Worm (Caenorhabditis elegans): Measurements from ENCODE around the gene vars-1.

Gene vars-1

ce11 chrV:8062074-8062473 lies 30.9 kb downstream of the vars-1 start, which contains the start of gene str-139:
str-139 (minus strand) TSS chrV:8062174.
- TF ChIP-seq daf-12 (tag; optimal IDR thresholded peaks at IDR 0.05): no peak
- no peak for TF ChIP-seq lin-39 (tag; optimal IDR thresholded peaks at IDR 0.05)
- TF ChIP-seq mml-1 (tag; optimal IDR thresholded peaks at IDR 0.05): no peak
- TF ChIP-seq unc-39 (tag; optimal IDR thresholded peaks at IDR 0.05): no peak
- no peak for TF ChIP-seq elt-3 (tag; optimal IDR thresholded peaks at IDR 0.05)
- no peak for TF ChIP-seq fkh-10 (GFP tag; optimal IDR thresholded peaks at IDR 0.05)
- TF ChIP-seq R02D3.7 (tag; optimal IDR thresholded peaks at IDR 0.05): no peak
- TF ChIP-seq tbx-2 (tag; optimal IDR thresholded peaks at IDR 0.05): no peak

ce11 chrV:8067800-8068199 lies 36.6 kb downstream of the vars-1 start, which contains the start of gene str-140:
str-140 (minus strand) TSS chrV:8067900.
- TF ChIP-seq pqm-1 (tag; optimal IDR thresholded peaks at IDR 0.05): no peak
- TF ChIP-seq nhr-76 (tag; optimal IDR thresholded peaks at IDR 0.05): no peak

ce11 chrV:8069637-8070036 lies 38.4 kb downstream of the vars-1 start, which contains the start of gene str-143:
str-143 (minus strand) TSS chrV:8069737.
- no peak for TF ChIP-seq jun-1 (tag; optimal IDR thresholded peaks at IDR 0.05)
- TF ChIP-seq tbx-2 (tag; optimal IDR thresholded peaks at IDR 0.05): no peak
- TF ChIP-seq eor-1 (tag; optimal IDR thresholded peaks at IDR 0.05): no peak
- no peak for TF ChIP-seq ceh-9 (tag; optimal IDR thresholded peaks at IDR 0.05)
- no peak for TF ChIP-seq elt-1 (tag; optimal IDR thresholded peaks at IDR 0.05)
- no peak for TF ChIP-seq ceh-28 (tag; optimal IDR thresholded peaks at IDR 0.05)
- no peak for TF ChIP-seq ama-1 (optimal IDR thresholded peaks at IDR 0.05)
- no peak for TF ChIP-seq lsy-12 (tag; optimal IDR thresholded peaks at IDR 0.05)
- no peak for TF ChIP-seq nhr-77 (tag; optimal IDR thresholded peaks at IDR 0.05)
- no peak for TF ChIP-seq egl-27 (tag; optimal IDR thresholded peaks at IDR 0.05)
- no peak for TF ChIP-seq nhr-67 (tag; optimal IDR thresholded peaks at IDR 0.05)
- no peak for TF ChIP-seq nhr-23 (tag; optimal IDR thresholded peaks at IDR 0.05)
- TF ChIP-seq ztf-4 (tag; optimal IDR thresholded peaks at IDR 0.05): no peak
- no peak for TF ChIP-seq ztf-11 (tag; optimal IDR thresholded peaks at IDR 0.05)
- no peak for TF ChIP-seq elt-3 (tag; optimal IDR thresholded peaks at IDR 0.05)
- TF ChIP-seq sea-2 (GFP tag; optimal IDR thresholded peaks at IDR 0.05): no peak
- TF ChIP-seq elt-2 (tag; optimal IDR thresholded peaks at IDR 0.05): no peak
- TF ChIP-seq hmg-11 (tag; optimal IDR thresholded peaks at IDR 0.05): no peak
- TF ChIP-seq nhr-25 (tag; optimal IDR thresholded peaks at IDR 0.05): no peak

- TF ChIP-seq ceh-28 (tag; optimal IDR thresholded peaks at IDR 0.05) (no peak), ztf-11 (tag; optimal IDR thresholded peaks at IDR 0.05) (no peak), nhr-43 (tag; optimal IDR thresholded peaks at IDR 0.05; ENCODE audit: poor library complexity, severe bottlenecking) (no peak), ceh-9 (tag; optimal IDR thresholded peaks at IDR 0.05) (no peak), ceh-82 (tag; optimal IDR thresholded peaks at IDR 0.05) (no peak), nhr-77 (tag; optimal IDR thresholded peaks at IDR 0.05) (no peak), lin-39 (tag; optimal IDR thresholded peaks at IDR 0.05) (no peak), nhr-23 (tag; optimal IDR thresholded peaks at IDR 0.05) (no peak), zag-1 (tag; optimal IDR thresholded peaks at IDR 0.05) (no peak), sea-2 (GFP tag; optimal IDR thresholded peaks at IDR 0.05) (no peak), tbx-2 (tag; optimal IDR thresholded peaks at IDR 0.05) (no peak), eor-1 (tag; optimal IDR thresholded peaks at IDR 0.05) (no peak), mdl-1 (tag; optimal IDR thresholded peaks at IDR 0.05) (no peak)
These were observed 40.8 kb downstream of the vars-1 start, which contains the start of gene str-144 for ce11 chrV:8072047-8072446. str-144 (minus strand) TSS chrV:8072147.

ce11 chrV:8073162-8073561 lies 42.0 kb downstream of the vars-1 start:
- TF ChIP-seq elt-3 (tag; optimal IDR thresholded peaks at IDR 0.05): peak; percentile 36 to 82 (median 53)
- no peak for TF ChIP-seq jun-1 (tag; optimal IDR thresholded peaks at IDR 0.05)
- TF ChIP-seq nhr-43 (tag; optimal IDR thresholded peaks at IDR 0.05; ENCODE audit: poor library complexity, severe bottlenecking): peak; percentile 48
- peak; percentile 39 for TF ChIP-seq egl-27 (tag; optimal IDR thresholded peaks at IDR 0.05)
- peak; percentile 62 for TF ChIP-seq nhr-23 (tag; optimal IDR thresholded peaks at IDR 0.05)
- peak; percentile 40 for TF ChIP-seq ceh-28 (tag; optimal IDR thresholded peaks at IDR 0.05)
- TF ChIP-seq elt-2 (tag; optimal IDR thresholded peaks at IDR 0.05): no peak
- peak; percentile 26 for TF ChIP-seq nhr-25 (tag; optimal IDR thresholded peaks at IDR 0.05)

ce11 chrV:8075712-8076111 lies 44.5 kb downstream of the vars-1 start, which contains the start of gene catp-3:
catp-3 (plus strand) TSS chrV:8076012.
- no peak for TF ChIP-seq elt-1 (tag; optimal IDR thresholded peaks at IDR 0.05)
